Worm (Caenorhabditis elegans) whole organism, mixed stage, embryonic: ENCODE data around the gene F54D8.10.

ENCODE experiments used
- M03D4.4 ChIP-seq: sonication (generic microtip); optimal IDR thresholded peaks from 2 replicates; lab custom pipeline; 2017; ENCODE audit warnings: mild to moderate bottlenecking, missing genetic modification characterization, missing compliant biosample characterization
- bed-3 ChIP-seq: fragments of 200-800 bp; sonication (Bioruptor generic); optimal IDR thresholded peaks from 3 replicates; lab custom pipeline; 2018; ENCODE audit warnings: mild to moderate bottlenecking, missing genetic modification characterization, moderate library complexity, missing compliant biosample characterization
- blmp-1 ChIP-seq: fragments of 150-350 bp; optimal IDR thresholded peaks from 2 replicates; lab custom pipeline; 2014; ENCODE audit warnings: missing biosample characterization, missing genetic modification characterization
- elt-3 ChIP-seq: fragments of 150-350 bp; optimal IDR thresholded peaks from 2 replicates; lab custom pipeline; 2014; ENCODE audit warnings: missing biosample characterization, missing genetic modification characterization
- lin-13 ChIP-seq: fragments of 150-350 bp; optimal IDR thresholded peaks from 2 replicates; lab custom pipeline; 2014; ENCODE audit warnings: missing biosample characterization, missing genetic modification characterization
- lsy-2 ChIP-seq: fragments of 150-350 bp; optimal IDR thresholded peaks from 2 replicates; lab custom pipeline; 2014; ENCODE audit warnings: missing biosample characterization, missing genetic modification characterization
- nhr-12 ChIP-seq: fragments of 150-350 bp; optimal IDR thresholded peaks from 2 replicates; lab custom pipeline; 2014; ENCODE audit warnings: missing biosample characterization, missing genetic modification characterization
- nhr-76 ChIP-seq: sonication (generic microtip); optimal IDR thresholded peaks from 2 replicates; lab custom pipeline; 2017; ENCODE audit warnings: missing biosample characterization, missing genetic modification characterization
- pha-4 ChIP-seq: fragments of 150-350 bp; optimal IDR thresholded peaks from 2 replicates; lab custom pipeline; 2018; ENCODE audit warnings: missing biosample characterization, missing genetic modification reagents, missing genetic modification characterization
- unc-39 ChIP-seq: fragments of 150-350 bp; optimal IDR thresholded peaks from 2 replicates; lab custom pipeline; 2014; ENCODE audit warnings: missing biosample characterization, missing genetic modification characterization
- unc-62 ChIP-seq: fragments of 150-350 bp; optimal IDR thresholded peaks from 2 replicates; lab custom pipeline; 2014; ENCODE audit warnings: missing biosample characterization, missing genetic modification reagents, missing genetic modification characterization
- zip-8 ChIP-seq: fragments of 150-350 bp; optimal IDR thresholded peaks from 2 replicates; lab custom pipeline; 2014; ENCODE audit warnings: missing biosample characterization, missing genetic modification characterization
- ztf-11 ChIP-seq: fragments of 150-350 bp; optimal IDR thresholded peaks from 2 replicates; lab custom pipeline; 2014; ENCODE audit warnings: missing biosample characterization, missing genetic modification characterization

ce11 chrIII:5130654-5131053, 36.0 kb downstream of the F54D8.10 start:
- TF ChIP-seq unc-62 (GFP tag; lab: Kevin White, UChicago) (no peak), lin-13 (tag; lab: Kevin White, UChicago) (no peak), ztf-11 (no peak), nhr-76 (tag; lab: Kevin White, UChicago) (no peak), blmp-1 (tag; lab: Kevin White, UChicago) (no peak), unc-39 (no peak), zip-8 (no peak), elt-3 (tag; lab: Kevin White, UChicago) (no peak), bed-3 (GFP tag; lab: Kevin White, UChicago) (no peak), M03D4.4 (tag; lab: Kevin White, UChicago) (no peak), lsy-2 (tag; lab: Kevin White, UChicago) (no peak), nhr-12 (tag; lab: Kevin White, UChicago) (no peak), pha-4 (tag; lab: Kevin White, UChicago) (no peak)
